Fruit fly (Drosophila melanogaster): ENCODE data around the gene jim.

The jim gene

dm6 chr3L:22877934-22878333 lies 42.9 kb upstream of the jim start:
- TF ChIP-seq CG12605 (GFP tag; IDR thresholded peaks at IDR 0.05): 0 out of 2 replicates have a peak, but pooled peaks have one; percentile 36
- no peak for TF ChIP-seq CG8301 (tag; optimal IDR thresholded peaks at IDR 0.05)

- no peak for TF ChIP-seq Ets98B (GFP tag; IDR thresholded peaks at IDR 0.05)
- no peak for TF ChIP-seq CG15710 (tag; optimal IDR thresholded peaks at IDR 0.05)
- TF ChIP-seq CG14655 (GFP tag; optimal IDR thresholded peaks at IDR 0.05): no peak
- no peak for TF ChIP-seq CG12605 (GFP tag; IDR thresholded peaks at IDR 0.05)
- no peak for TF ChIP-seq Pif1A (GFP tag; optimal IDR thresholded peaks at IDR 0.05)
- TF ChIP-seq CG17806 (tag; optimal IDR thresholded peaks at IDR 0.05): no peak
- TF ChIP-seq CG34367 (tag; optimal IDR thresholded peaks at IDR 0.05): no peak
- no peak for TF ChIP-seq fd96Ca (GFP tag; IDR thresholded peaks at IDR 0.05)
- no peak for TF ChIP-seq CG32121 (GFP tag; IDR thresholded peaks at IDR 0.05)
- no peak for TF ChIP-seq CG9948 (tag; optimal IDR thresholded peaks at IDR 0.05)
- no peak for TF ChIP-seq CG4496 (GFP tag; IDR thresholded peaks at IDR 0.05)
- no peak for TF ChIP-seq EcR (GFP tag; optimal IDR thresholded peaks at IDR 0.05)
- no peak for TF ChIP-seq Pif1B (GFP tag; optimal IDR thresholded peaks at IDR 0.05)
- no peak for TF ChIP-seq gl (tag; optimal IDR thresholded peaks at IDR 0.05)
- TF ChIP-seq CG13204 (GFP tag; optimal IDR thresholded peaks at IDR 0.05): no peak
- TF ChIP-seq rn (GFP tag; IDR thresholded peaks at IDR 0.05): no peak
- TF ChIP-seq CG8301 (tag; optimal IDR thresholded peaks at IDR 0.05): no peak
- TF ChIP-seq CG8159 (tag; optimal IDR thresholded peaks at IDR 0.05): no peak
- TF ChIP-seq CG10348 (GFP tag; IDR thresholded peaks at IDR 0.05): no peak
- no peak for TF ChIP-seq Snoo (tag; optimal IDR thresholded peaks at IDR 0.05)
Measured at dm6 chr3L:22871845-22872361, 36.9 kb upstream of the jim start, which contains the start of the genes CG11109 and Arf1. TSS of gene CG11109 (plus strand) at chr3L:22872200. TSS of gene Arf1 (minus strand) at chr3L:22872231.

- no peak for TF ChIP-seq CG9948 (tag; optimal IDR thresholded peaks at IDR 0.05)
- no peak for TF ChIP-seq CG8159 (tag; optimal IDR thresholded peaks at IDR 0.05)
- TF ChIP-seq EcR (GFP tag; optimal IDR thresholded peaks at IDR 0.05): no peak
- no peak for TF ChIP-seq Ets98B (GFP tag; IDR thresholded peaks at IDR 0.05)
- no peak for TF ChIP-seq gl (tag; optimal IDR thresholded peaks at IDR 0.05)
- TF ChIP-seq CG13204 (GFP tag; optimal IDR thresholded peaks at IDR 0.05): no peak
- no peak for TF ChIP-seq Snoo (tag; optimal IDR thresholded peaks at IDR 0.05)
- no peak for TF ChIP-seq D1 (tag; optimal IDR thresholded peaks at IDR 0.05)
- TF ChIP-seq CG15710 (tag; optimal IDR thresholded peaks at IDR 0.05): no peak
- no peak for TF ChIP-seq Pif1B (GFP tag; optimal IDR thresholded peaks at IDR 0.05)
- TF ChIP-seq CG10348 (GFP tag; IDR thresholded peaks at IDR 0.05): no peak
- peak; percentile 53; the same call in 1 of the 2 replicates for TF ChIP-seq CG32121 (GFP tag; IDR thresholded peaks at IDR 0.05)
- TF ChIP-seq CG4496 (GFP tag; IDR thresholded peaks at IDR 0.05): peak; percentile 37; the same call in 2 of the 3 replicates
- no peak for TF ChIP-seq CG14655 (GFP tag; optimal IDR thresholded peaks at IDR 0.05)
- TF ChIP-seq fd96Ca (GFP tag; IDR thresholded peaks at IDR 0.05): peak; percentile 32; the same call in 1 of the 3 replicates
- no peak for TF ChIP-seq rn (GFP tag; IDR thresholded peaks at IDR 0.05)
- no peak for TF ChIP-seq CG17806 (tag; optimal IDR thresholded peaks at IDR 0.05)
- no peak for TF ChIP-seq Pif1A (GFP tag; optimal IDR thresholded peaks at IDR 0.05)
- no peak for TF ChIP-seq CG12605 (GFP tag; IDR thresholded peaks at IDR 0.05)
- no peak for TF ChIP-seq CG34367 (tag; optimal IDR thresholded peaks at IDR 0.05)
- TF ChIP-seq CG8301 (tag; optimal IDR thresholded peaks at IDR 0.05): no peak
Measured at dm6 chr3L:22871030-22871844, 36.2 kb upstream of the jim start.

- TF ChIP-seq rn (GFP tag; IDR thresholded peaks at IDR 0.05): no peak
- TF ChIP-seq Ets98B (GFP tag; IDR thresholded peaks at IDR 0.05): no peak
- no peak for TF ChIP-seq EcR (GFP tag; optimal IDR thresholded peaks at IDR 0.05)
- TF ChIP-seq Pif1B (GFP tag; optimal IDR thresholded peaks at IDR 0.05): no peak
- TF ChIP-seq gl (tag; optimal IDR thresholded peaks at IDR 0.05): no peak
- no peak for TF ChIP-seq CG34367 (tag; optimal IDR thresholded peaks at IDR 0.05)
Measured at dm6 chr3L:22870378-22870777, 35.4 kb upstream of the jim start.

- TF ChIP-seq Snoo (tag; optimal IDR thresholded peaks at IDR 0.05) (peak; percentile 28), CG4496 (GFP tag; IDR thresholded peaks at IDR 0.05) (0 out of 3 replicates have a peak, but pooled peaks have one; percentile 43), CG15710 (tag; optimal IDR thresholded peaks at IDR 0.05) (peak; percentile 11), Ets98B (GFP tag; IDR thresholded peaks at IDR 0.05) (peak; percentile 39; the same call in 1 of the 2 replicates), CG34367 (tag; optimal IDR thresholded peaks at IDR 0.05) (no peak), CG10348 (GFP tag; IDR thresholded peaks at IDR 0.05) (no peak)
Measured at dm6 chr3L:22868070-22868469, 33.1 kb upstream of the jim start, which contains the start of gene EMC4. TSS of gene EMC4 (minus strand) at chr3L:22868243.

- TF ChIP-seq rn (GFP tag; IDR thresholded peaks at IDR 0.05): no peak
- no peak; the same call in 2 of the 3 replicates for TF ChIP-seq fd96Ca (GFP tag; IDR thresholded peaks at IDR 0.05)
- TF ChIP-seq CG12605 (GFP tag; IDR thresholded peaks at IDR 0.05): 0 out of 2 replicates have a peak, but pooled peaks have one; percentile 25
- TF ChIP-seq CG8159 (tag; optimal IDR thresholded peaks at IDR 0.05): peak; percentile 65
- peak; percentile 63 for TF ChIP-seq CG8301 (tag; optimal IDR thresholded peaks at IDR 0.05)
- TF ChIP-seq CG9948 (tag; optimal IDR thresholded peaks at IDR 0.05): peak; percentile 54
- TF ChIP-seq CG32121 (GFP tag; IDR thresholded peaks at IDR 0.05): peak; percentile 74
- peak; percentile 64 for TF ChIP-seq CG15710 (tag; optimal IDR thresholded peaks at IDR 0.05)
- TF ChIP-seq CG34367 (tag; optimal IDR thresholded peaks at IDR 0.05): no peak
- TF ChIP-seq CG4496 (GFP tag; IDR thresholded peaks at IDR 0.05): peak; percentile 33; the same call in 2 of the 3 replicates
- TF ChIP-seq CG13204 (GFP tag; optimal IDR thresholded peaks at IDR 0.05): no peak
- peak; percentile 51 for TF ChIP-seq CG17806 (tag; optimal IDR thresholded peaks at IDR 0.05)
- TF ChIP-seq Pif1A (GFP tag; optimal IDR thresholded peaks at IDR 0.05): peak; percentile 71
- TF ChIP-seq CG10348 (GFP tag; IDR thresholded peaks at IDR 0.05): no peak
- no peak; the same call in none of the 2 replicates for TF ChIP-seq Ets98B (GFP tag; IDR thresholded peaks at IDR 0.05)
- TF ChIP-seq EcR (GFP tag; optimal IDR thresholded peaks at IDR 0.05): no peak
- no peak for TF ChIP-seq CG14655 (GFP tag; optimal IDR thresholded peaks at IDR 0.05)
- peak; percentile 84 for TF ChIP-seq Pif1B (GFP tag; optimal IDR thresholded peaks at IDR 0.05)
- peak; percentile 72 for TF ChIP-seq Snoo (tag; optimal IDR thresholded peaks at IDR 0.05)
- no peak for TF ChIP-seq gl (tag; optimal IDR thresholded peaks at IDR 0.05)
- no peak for TF ChIP-seq D1 (tag; optimal IDR thresholded peaks at IDR 0.05)
Measured at dm6 chr3L:22865061-22865418, 30.0 kb upstream of the jim start.
